Fruit fly (Drosophila melanogaster): Measurements from ENCODE around the gene Sol1.

The Sol1 gene

DNA sequence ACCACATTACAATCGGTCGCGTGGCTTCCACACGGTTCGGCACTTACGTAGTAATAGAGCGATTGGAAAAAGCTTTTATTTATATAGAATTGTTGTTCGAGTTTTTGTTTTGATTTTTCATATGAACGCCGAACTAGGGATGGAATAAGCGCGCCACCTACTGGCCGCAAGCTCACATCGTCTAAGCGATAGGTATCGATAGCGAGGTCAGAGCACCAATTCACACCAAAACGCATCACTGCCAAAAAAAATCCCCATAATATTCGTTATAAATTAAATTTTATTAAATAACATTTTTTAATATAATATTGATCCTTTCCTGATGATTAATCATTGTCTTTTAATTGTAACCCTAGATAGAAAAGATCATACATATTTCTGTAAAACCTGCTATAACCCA, 35.6 kb upstream of the Sol1 start, which contains the start of gene CG10038 (continued):
- TF ChIP-seq ERR (GFP tag; optimal IDR thresholded peaks at IDR 0.05) (no peak), crp (GFP tag; optimal IDR thresholded peaks at IDR 0.05) (peak in 1 of 2 experiments; percentile 23), tna (GFP tag; IDR thresholded peaks at IDR 0.05; ENCODE audit: partially characterized antibody) (peak; percentile 91), Nf-YB (GFP tag; optimal IDR thresholded peaks at IDR 0.05) (peak; percentile 2), CG14860 (GFP tag; IDR thresholded peaks at IDR 0.05; ENCODE audit: partially characterized antibody) (peak; percentile 80), jigr1 (GFP tag; IDR thresholded peaks at IDR 0.05) (0 out of 3 replicates have a peak, but pooled peaks have one; percentile 9), pan (optimal IDR thresholded peaks at IDR 0.05) (no peak), pan (GFP tag; optimal IDR thresholded peaks at IDR 0.05 in 1 of 2, IDR thresholded peaks at IDR 0.05 in 1 of 2) (no peak), Abd-B (GFP tag; optimal IDR thresholded peaks at IDR 0.05) (peak; percentile 8), CG7372 (GFP tag; IDR thresholded peaks at IDR 0.05) (no peak), amos (GFP tag; IDR thresholded peaks at IDR 0.05; ENCODE audit: partially characterized antibody) (peak; percentile 97), Ptx1 (GFP tag; IDR thresholded peaks at IDR 0.05) (peak; percentile 46), grau (tag; optimal IDR thresholded peaks at IDR 0.05) (peak; percentile 54), MESR4 (GFP tag; optimal IDR thresholded peaks at IDR 0.05) (peak; percentile 10), odd (GFP tag; optimal IDR thresholded peaks at IDR 0.05) (no peak), exex (tag; optimal IDR thresholded peaks at IDR 0.05) (no peak), CG17359 (tag; optimal IDR thresholded peaks at IDR 0.05) (no peak), CG8290 (GFP tag; optimal IDR thresholded peaks at IDR 0.05) (peak; percentile 42), CG8290 (tag; optimal IDR thresholded peaks at IDR 0.05) (no peak), CG4854 (GFP tag; optimal IDR thresholded peaks at IDR 0.05) (no peak), Hr78 (GFP tag; optimal IDR thresholded peaks at IDR 0.05) (no peak), Bgb (GFP tag; IDR thresholded peaks at IDR 0.05; ENCODE audit: partially characterized antibody) (peak; percentile 97), CG15514 (GFP tag; optimal IDR thresholded peaks at IDR 0.05) (peak; percentile 79), CoRest (tag; optimal IDR thresholded peaks at IDR 0.05) (peak; percentile 78), tin (GFP tag; optimal IDR thresholded peaks at IDR 0.05) (peak; percentile 56), Myb (GFP tag; optimal IDR thresholded peaks at IDR 0.05) (peak; percentile 83), Doc3 (GFP tag; IDR thresholded peaks at IDR 0.05; ENCODE audit: partially characterized antibody) (peak; percentile 91), Pdp1 (GFP tag; optimal IDR thresholded peaks at IDR 0.05) (peak in 1 of 2 experiments; percentile 15), D19A (tag; optimal IDR thresholded peaks at IDR 0.05) (peak; percentile 45), stwl (tag; optimal IDR thresholded peaks at IDR 0.05) (peak; percentile 87), Rfx (GFP tag; IDR thresholded peaks at IDR 0.05) (peak; percentile 84), lbe (GFP tag; optimal IDR thresholded peaks at IDR 0.05) (peak; percentile 37), Dip2 (GFP tag; IDR thresholded peaks at IDR 0.05) (no peak), CG32532 (GFP tag; IDR thresholded peaks at IDR 0.05) (peak; percentile 66), CG4360 (GFP tag; IDR thresholded peaks at IDR 0.05) (0 out of 2 replicates have a peak, but pooled peaks have one; percentile 26), sens-2 (GFP tag; IDR thresholded peaks at IDR 0.05) (no peak), CG2889 (GFP tag; IDR thresholded peaks at IDR 0.05) (no peak), CG10654 (GFP tag; optimal IDR thresholded peaks at IDR 0.05) (peak; percentile 3), CG15073 (GFP tag; optimal IDR thresholded peaks at IDR 0.05) (no peak), nerfin-2 (GFP tag; IDR thresholded peaks at IDR 0.05; ENCODE audit: partially characterized antibody) (peak; percentile 89), CTCF (GFP tag; optimal IDR thresholded peaks at IDR 0.05) (peak; percentile 96), YL-1 (GFP tag; optimal IDR thresholded peaks at IDR 0.05) (peak; percentile 45), CG10462 (GFP tag; optimal IDR thresholded peaks at IDR 0.05) (no peak), CG6683 (GFP tag; optimal IDR thresholded peaks at IDR 0.05) (no peak), CG9797 (GFP tag; optimal IDR thresholded peaks at IDR 0.05) (peak; percentile 55), CG3847 (GFP tag; IDR thresholded peaks at IDR 0.05) (peak; percentile 55), fru (optimal IDR thresholded peaks at IDR 0.05) (no peak), maf-S (GFP tag; optimal IDR thresholded peaks at IDR 0.05) (peak; percentile 6), ssp (GFP tag; IDR thresholded peaks at IDR 0.05) (peak; percentile 84), CG8924 (tag; optimal IDR thresholded peaks at IDR 0.05) (peak; percentile 6), Ets65A (GFP tag) (peak; percentile 93), Oaz (GFP tag; IDR thresholded peaks at IDR 0.05) (no peak)

All from whole organism, embryonic.